Worm (Caenorhabditis elegans): ENCODE results near the gene Y39A1A.18.

Gene Y39A1A.18

DNA sequence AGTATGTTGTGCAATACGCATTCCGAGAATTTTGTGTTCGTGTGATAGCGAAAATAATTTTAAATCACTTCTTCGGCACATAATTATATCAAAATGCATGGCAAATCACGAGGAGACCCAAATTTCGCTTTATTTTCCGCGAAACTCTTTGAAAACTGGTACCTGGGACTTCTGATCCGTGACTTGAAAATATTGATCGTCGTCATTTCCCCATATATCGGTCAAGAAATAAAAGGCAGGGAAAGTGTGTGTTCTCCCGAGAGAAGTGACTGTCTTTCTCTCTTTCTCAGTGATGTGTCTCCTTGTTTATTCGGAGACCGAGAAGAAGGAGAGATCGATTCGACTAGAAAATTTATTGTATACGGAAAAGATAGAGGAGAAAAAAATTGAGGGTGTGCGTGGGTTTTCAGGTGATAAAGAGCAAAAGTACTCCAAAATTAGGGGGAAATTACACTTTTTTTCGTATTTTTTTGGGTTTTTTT is 16.9 kb upstream of the Y39A1A.18 start, which contains the start of gene W09D10.5 (continued):
- TF ChIP-seq ztf-6 (GFP tag; IDR thresholded peaks at IDR 0.05) (no peak), lin-54 (GFP tag; optimal IDR thresholded peaks at IDR 0.05) (peak; percentile 39), rpc-1 (optimal IDR thresholded peaks at IDR 0.05) (no peak), rpc-1 (tag; optimal IDR thresholded peaks at IDR 0.05) (no peak), bed-1 (GFP tag; IDR thresholded peaks at IDR 0.05) (no peak), mes-4 (tag; optimal IDR thresholded peaks at IDR 0.05) (no peak), madf-6 (GFP tag; IDR thresholded peaks at IDR 0.05) (peak; percentile 30; the same call in 1 of the 2 replicates), D2030.7 (GFP tag; IDR thresholded peaks at IDR 0.05) (no peak), lin-40 (tag; optimal IDR thresholded peaks at IDR 0.05) (peak; percentile 60), chd-7 (tag; optimal IDR thresholded peaks at IDR 0.05) (peak; percentile 74), F33H1.4 (GFP tag; IDR thresholded peaks at IDR 0.05) (no peak), F57C9.4 (tag; optimal IDR thresholded peaks at IDR 0.05) (peak; percentile 18), snpc-3.4 (tag; optimal IDR thresholded peaks at IDR 0.05) (no peak), B0019.2 (GFP tag; conservative IDR thresholded peaks at IDR 0.05) (no peak), unc-62 (GFP tag; optimal IDR thresholded peaks at IDR 0.05) (no peak), mel-28 (tag; optimal IDR thresholded peaks at IDR 0.05; ENCODE audit: borderline replicate concordance) (peak; percentile 56), dpff-1 (tag; optimal IDR thresholded peaks at IDR 0.05) (no peak), atf-7 (tag; optimal IDR thresholded peaks at IDR 0.05) (peak; percentile 38), ceh-58 (GFP tag; IDR thresholded peaks at IDR 0.05) (no peak), ztf-18 (tag; optimal IDR thresholded peaks at IDR 0.05) (peak; percentile 16), sea-2 (GFP tag; IDR thresholded peaks at IDR 0.05) (no peak), athp-1 (tag; optimal IDR thresholded peaks at IDR 0.05) (peak; percentile 53), madf-10 (tag; optimal IDR thresholded peaks at IDR 0.05) (peak; percentile 18), snpc-1.3 (tag; optimal IDR thresholded peaks at IDR 0.05; ENCODE audit: insufficient read depth) (no peak), K11D2.4 (GFP tag; IDR thresholded peaks at IDR 0.05) (peak; percentile 39; the same call in 1 of the 2 replicates), ekl-4 (GFP tag; IDR thresholded peaks at IDR 0.05) (peak; percentile 57; the same call in 1 of the 2 replicates), attf-6 (GFP tag; IDR thresholded peaks at IDR 0.05) (no peak), aptf-2 (GFP tag; conservative IDR thresholded peaks at IDR 0.05) (no peak), mxl-1 (tag; optimal IDR thresholded peaks at IDR 0.05) (no peak), ceh-100 (GFP tag; IDR thresholded peaks at IDR 0.05) (peak; percentile 20; the same call in 1 of the 2 replicates), nhr-80 (tag; optimal IDR thresholded peaks at IDR 0.05) (peak; percentile 64), C17E4.6 (GFP tag; IDR thresholded peaks at IDR 0.05) (0 out of 2 replicates have a peak, but pooled peaks have one; percentile 12), akir-1 (GFP tag; optimal IDR thresholded peaks at IDR 0.05) (no peak), B0336.3 (GFP tag; IDR thresholded peaks at IDR 0.05) (peak; percentile 78), nfyb-1 (GFP tag; IDR thresholded peaks at IDR 0.05) (peak; percentile 68; the same call in 1 of the 2 replicates), egrh-3 (GFP tag; IDR thresholded peaks at IDR 0.05) (no peak), Y95B8A.8 (GFP tag; IDR thresholded peaks at IDR 0.05) (no peak), dpl-1 (GFP tag; optimal IDR thresholded peaks at IDR 0.05) (no peak), F23B12.7 (tag; optimal IDR thresholded peaks at IDR 0.05; ENCODE audit: insufficient read depth) (no peak), lsl-1 (GFP tag; optimal IDR thresholded peaks at IDR 0.05) (no peak), ccch-3 (GFP tag; optimal IDR thresholded peaks at IDR 0.05) (no peak), K12H6.12 (tag; optimal IDR thresholded peaks at IDR 0.05) (peak; percentile 7), ztf-22 (GFP tag; optimal IDR thresholded peaks at IDR 0.05) (no peak), zim-3 (tag; optimal IDR thresholded peaks at IDR 0.05) (peak; percentile 78), lir-1 (GFP tag; conservative IDR thresholded peaks at IDR 0.05) (no peak), hsf-1 (GFP tag; IDR thresholded peaks at IDR 0.05) (peak; percentile 56; the same call in 1 of the 2 replicates), ama-1 (optimal IDR thresholded peaks at IDR 0.05) (peak; percentile 82), ama-1 (GFP tag; optimal IDR thresholded peaks at IDR 0.05) (no peak), nfya-2 (GFP tag; IDR thresholded peaks at IDR 0.05) (no peak), F55B11.4 (tag; optimal IDR thresholded peaks at IDR 0.05; ENCODE audit: borderline replicate concordance, insufficient read depth) (no peak)
